Fruit fly (Drosophila melanogaster): ENCODE measurements around the gene CG42692.

dm6 chr2L:14011591-14012303 lies 3.8 kb downstream of the CG42692 start:
- TF ChIP-seq psq (optimal IDR thresholded peaks at IDR 0.05) (no peak), pan (optimal IDR thresholded peaks at IDR 0.05) (no peak), Dll (optimal IDR thresholded peaks at IDR 0.05) (no peak), CG8478 (optimal IDR thresholded peaks at IDR 0.05) (no peak), EcR (GFP tag; optimal IDR thresholded peaks at IDR 0.05) (no peak)
